Fruit fly (Drosophila melanogaster) Kc167 (cell line): ENCODE results near the gene CG42650.

Source experiments
- Myc ChIP-seq: fragments of >200 bp; optimal IDR thresholded peaks from 2 replicates; lab custom pipeline; 2017; ENCODE audit warnings: missing external identifiers
- Sin3A ChIP-seq: fragments of >200 bp; optimal IDR thresholded peaks from 2 replicates; lab custom pipeline; 2018; ENCODE audit warnings: missing external identifiers
- h ChIP-seq: fragments of >200 bp; optimal IDR thresholded peaks from 3 replicates; lab custom pipeline; 2018; ENCODE audit warnings: missing external identifiers
- psq ChIP-seq: fragments of >200 bp; optimal IDR thresholded peaks from 2 replicates; lab custom pipeline; 2017; ENCODE audit warnings: missing external identifiers
- ttk ChIP-seq: sonication (Bioruptor generic); optimal IDR thresholded peaks from 2 replicates; lab custom pipeline; 2017; ENCODE audit warnings: missing external identifiers

- no peak for TF ChIP-seq ttk (lab: Kevin White, UChicago)
- TF ChIP-seq psq (lab: Kevin White, UChicago), result no peak
- no peak for TF ChIP-seq Myc (lab: Kevin White, UChicago)
- TF ChIP-seq h (lab: Kevin White, UChicago), result no peak
- TF ChIP-seq Sin3A (lab: Kevin White, UChicago), result no peak
Measured at dm6 chr3R:7365527-7365926, 25.7 kb upstream of the CG42650 start, which contains the start of the genes Mst84Db and Mst84Da.
